Fruit fly (Drosophila melanogaster): ENCODE data around the gene phu.

Gene phu

DNA sequence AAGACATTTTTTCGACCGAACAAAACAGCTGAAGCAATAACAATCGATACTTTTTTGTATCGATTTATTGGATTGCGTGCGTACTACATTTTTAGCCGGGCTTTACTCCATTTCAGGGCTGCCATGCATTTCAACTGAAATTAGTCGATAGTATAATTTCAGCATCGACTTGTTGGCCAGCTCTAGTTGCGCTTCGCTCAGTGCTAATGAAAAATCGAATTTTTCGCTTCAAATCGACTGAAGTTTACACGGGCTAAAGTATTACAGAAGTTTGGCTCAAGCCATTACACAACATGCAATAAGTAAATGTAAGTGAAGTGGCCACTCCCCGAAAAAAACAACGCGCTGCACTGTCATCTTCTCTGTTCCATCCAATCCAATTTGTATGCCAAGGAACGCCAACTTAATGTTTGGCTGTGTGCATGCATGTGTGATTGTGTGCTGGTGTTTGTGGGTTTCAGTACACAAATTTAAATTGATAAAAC is 21.3 kb downstream of the phu start, which contains the start of the genes mRpL47, CG8176 and Kdm3:
Gene mRpL47, minus strand, starts transcription at position 49 of the 485 bp plus-strand sequence.
Gene CG8176, plus strand, starts transcription at position 148 of the 485 bp plus-strand sequence.
Gene Kdm3, plus strand, starts transcription at position 148 of the 485 bp plus-strand sequence.
- TF ChIP-seq jim (GFP tag; optimal IDR thresholded peaks at IDR 0.05) (peak; percentile 66), ey (GFP tag; optimal IDR thresholded peaks at IDR 0.05) (peak; percentile 59), br (GFP tag; optimal IDR thresholded peaks at IDR 0.05) (peak; percentile 35), Hr83 (GFP tag; optimal IDR thresholded peaks at IDR 0.05; ENCODE audit: poor library complexity, severe bottlenecking) (peak; percentile 98), pan (optimal IDR thresholded peaks at IDR 0.05) (no peak), lola (GFP tag; optimal IDR thresholded peaks at IDR 0.05) (no peak), sv (GFP tag; optimal IDR thresholded peaks at IDR 0.05) (peak; percentile 57), OdsH (GFP tag; optimal IDR thresholded peaks at IDR 0.05) (peak; percentile 21), dsf (GFP tag; optimal IDR thresholded peaks at IDR 0.05; ENCODE audit: borderline replicate concordance) (peak; percentile 28), N (GFP tag; optimal IDR thresholded peaks at IDR 0.05) (no peak), rgr (GFP tag; optimal IDR thresholded peaks at IDR 0.05) (peak; percentile 50), dl (GFP tag; optimal IDR thresholded peaks at IDR 0.05; ENCODE audit: insufficient read depth in 1 of 2, partially characterized antibody in 2 of 2) (no peak), sage (GFP tag; optimal IDR thresholded peaks at IDR 0.05) (no peak), dmrt93B (GFP tag; optimal IDR thresholded peaks at IDR 0.05) (no peak), Hr78 (GFP tag; optimal IDR thresholded peaks at IDR 0.05) (no peak), fru (GFP tag; optimal IDR thresholded peaks at IDR 0.05) (peak; percentile 4), CG9705 (GFP tag; optimal IDR thresholded peaks at IDR 0.05) (peak; percentile 34), CG32264 (GFP tag; optimal IDR thresholded peaks at IDR 0.05) (no peak), h (GFP tag; optimal IDR thresholded peaks at IDR 0.05) (peak; percentile 66), tai (GFP tag; optimal IDR thresholded peaks at IDR 0.05) (no peak), Sp1 (GFP tag; optimal IDR thresholded peaks at IDR 0.05) (peak; percentile 58), Vsx2 (GFP tag; optimal IDR thresholded peaks at IDR 0.05; ENCODE audit: partially characterized antibody) (no peak), Dfd (GFP tag; optimal IDR thresholded peaks at IDR 0.05) (no peak), woc (GFP tag; optimal IDR thresholded peaks at IDR 0.05) (no peak), Myc (optimal IDR thresholded peaks at IDR 0.05) (no peak), usp (GFP tag; optimal IDR thresholded peaks at IDR 0.05) (no peak), GATAd (GFP tag; optimal IDR thresholded peaks at IDR 0.05) (no peak), Dif (GFP tag; optimal IDR thresholded peaks at IDR 0.05; ENCODE audit: partially characterized antibody) (no peak), Jra (GFP tag; optimal IDR thresholded peaks at IDR 0.05) (peak; percentile 81), Hnf4 (GFP tag; optimal IDR thresholded peaks at IDR 0.05) (peak; percentile 81), CrebA (GFP tag; optimal IDR thresholded peaks at IDR 0.05; ENCODE audit: borderline replicate concordance) (no peak), foxo (GFP tag; optimal IDR thresholded peaks at IDR 0.05) (peak in 1 of 2 experiments; percentile 51), Mio (GFP tag; optimal IDR thresholded peaks at IDR 0.05) (no peak), Rel (GFP tag; optimal IDR thresholded peaks at IDR 0.05) (no peak), Rel (tag; optimal IDR thresholded peaks at IDR 0.05) (peak; percentile 54), Abd-B (GFP tag; optimal IDR thresholded peaks at IDR 0.05) (no peak), brk (GFP tag; optimal IDR thresholded peaks at IDR 0.05) (no peak), psq (GFP tag; optimal IDR thresholded peaks at IDR 0.05) (peak; percentile 28), HLH106 (tag; optimal IDR thresholded peaks at IDR 0.05) (peak; percentile 47)

DNA sequence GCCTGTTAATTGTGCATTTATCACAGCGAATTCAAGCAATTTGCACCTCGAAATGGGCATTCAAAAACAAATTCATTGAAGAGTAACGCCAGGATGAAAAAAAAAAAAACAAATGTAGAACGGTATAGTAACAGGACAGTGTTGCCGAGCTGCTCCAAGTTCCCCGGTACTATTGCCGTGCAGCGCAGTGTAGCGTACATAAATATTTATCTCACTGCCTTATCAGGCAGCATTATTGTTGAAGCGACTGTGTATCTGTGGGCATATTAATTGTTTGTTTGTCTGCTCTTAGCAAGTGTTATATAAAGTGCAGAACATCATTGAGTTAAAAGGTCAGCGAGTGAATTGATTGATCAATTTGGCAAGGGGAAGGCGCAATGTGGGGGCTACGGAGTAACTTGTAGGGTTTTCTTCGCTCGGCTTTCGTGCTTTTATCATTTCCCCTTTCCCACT is 21.8 kb downstream of the phu start:
- peak; percentile 4 for TF ChIP-seq rgr (GFP tag; optimal IDR thresholded peaks at IDR 0.05)
- TF ChIP-seq brk (GFP tag; optimal IDR thresholded peaks at IDR 0.05) = no peak
- TF ChIP-seq OdsH (GFP tag; optimal IDR thresholded peaks at IDR 0.05) = no peak
- peak; percentile 7 for TF ChIP-seq fru (GFP tag; optimal IDR thresholded peaks at IDR 0.05)
- TF ChIP-seq N (GFP tag; optimal IDR thresholded peaks at IDR 0.05) = no peak
- TF ChIP-seq Dif (GFP tag; optimal IDR thresholded peaks at IDR 0.05; ENCODE audit: partially characterized antibody) = no peak
- TF ChIP-seq h (GFP tag; optimal IDR thresholded peaks at IDR 0.05) = no peak
- no peak for TF ChIP-seq sage (GFP tag; optimal IDR thresholded peaks at IDR 0.05)
- no peak for TF ChIP-seq br (GFP tag; optimal IDR thresholded peaks at IDR 0.05)
- TF ChIP-seq Hr83 (GFP tag; optimal IDR thresholded peaks at IDR 0.05; ENCODE audit: poor library complexity, severe bottlenecking) = peak; percentile 44
- peak in 1 of 2 experiments; percentile 17 for TF ChIP-seq foxo (GFP tag; optimal IDR thresholded peaks at IDR 0.05)
